Worm (Caenorhabditis elegans): ENCODE measurements around the gene T08G3.11.

DNA sequence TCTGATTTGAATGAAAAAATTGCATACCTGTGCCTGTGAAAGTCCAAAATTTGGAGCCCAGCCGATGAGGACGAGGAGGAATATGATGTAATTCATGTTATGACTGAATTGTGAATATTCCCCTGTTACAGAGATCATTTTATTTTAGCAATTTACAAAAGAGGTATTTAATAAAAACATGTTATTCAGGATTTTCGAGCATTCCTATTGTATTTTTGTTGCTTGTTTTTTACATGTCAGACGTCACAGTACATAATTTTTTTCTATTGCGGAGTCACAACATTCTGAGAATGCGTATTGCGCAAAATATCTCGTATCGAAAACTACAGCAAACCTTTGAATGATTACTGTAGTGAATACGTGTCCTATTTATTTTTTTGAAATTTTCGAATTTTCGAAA, 24.0 kb upstream of the T08G3.11 start, which contains the start of gene F36D3.14:
- no peak for TF ChIP-seq sea-2 (GFP tag; optimal IDR thresholded peaks at IDR 0.05)
- TF ChIP-seq elt-3 (tag; optimal IDR thresholded peaks at IDR 0.05): no peak
- TF ChIP-seq tbx-2 (tag; optimal IDR thresholded peaks at IDR 0.05): no peak
- no peak for TF ChIP-seq unc-39 (tag; optimal IDR thresholded peaks at IDR 0.05)
- TF ChIP-seq nhr-67 (tag; optimal IDR thresholded peaks at IDR 0.05): no peak
- no peak for TF ChIP-seq nhr-12 (tag; optimal IDR thresholded peaks at IDR 0.05)
- TF ChIP-seq nhr-11 (tag; optimal IDR thresholded peaks at IDR 0.05): no peak
- TF ChIP-seq fos-1 (tag; optimal IDR thresholded peaks at IDR 0.05): no peak
- no peak for TF ChIP-seq unc-62 (GFP tag; optimal IDR thresholded peaks at IDR 0.05)
- no peak for TF ChIP-seq fkh-2 (tag; optimal IDR thresholded peaks at IDR 0.05)
- TF ChIP-seq ztf-11 (tag; optimal IDR thresholded peaks at IDR 0.05): no peak
- TF ChIP-seq mdl-1 (tag; optimal IDR thresholded peaks at IDR 0.05): no peak
- TF ChIP-seq aly-2 (tag; optimal IDR thresholded peaks at IDR 0.05): no peak
- no peak for TF ChIP-seq snpc-4 (tag; optimal IDR thresholded peaks at IDR 0.05)
